Worm (Caenorhabditis elegans) whole organism, L1 larva: ENCODE data around the gene cpt-5.
A peak's percentile ranks its signal among the peaks of the same experiment; 100 is the strongest.

Experiments used
- C16A3.4 ChIP-seq: fragments of 150-350 bp; optimal IDR thresholded peaks from 2 replicates; lab custom pipeline; 2014; ENCODE audit warnings: missing biosample characterization, missing genetic modification characterization
- F16B12.6 ChIP-seq: fragments of 150-350 bp; optimal IDR thresholded peaks from 2 replicates; lab custom pipeline; 2014; ENCODE audit warnings: missing biosample characterization, missing genetic modification characterization
- Y116A8C.19 ChIP-seq: sonication (generic microtip); optimal IDR thresholded peaks from 2 replicates; lab custom pipeline; 2016; ENCODE audit warnings: missing compliant biosample characterization, missing genetic modification characterization, borderline replicate concordance
- aha-1 ChIP-seq: fragments of 150-350 bp; optimal IDR thresholded peaks from 2 replicates; lab custom pipeline; 2014; ENCODE audit warnings: missing biosample characterization, missing genetic modification characterization
- aly-2 ChIP-seq: fragments of 150-350 bp; optimal IDR thresholded peaks from 2 replicates; lab custom pipeline; 2014; ENCODE audit warnings: missing biosample characterization, missing genetic modification characterization
- ceh-63 ChIP-seq: fragments of 200-800 bp; sonication (Bioruptor generic); optimal IDR thresholded peaks from 2 replicates; lab custom pipeline; 2018; ENCODE audit warnings: mild to moderate bottlenecking, missing genetic modification characterization, missing compliant biosample characterization
- ceh-88 ChIP-seq: fragments of 200-800 bp; sonication (Bioruptor generic); IDR thresholded peaks from 2 replicates; pipeline ENCODE4 v1.3.6; 2022; ENCODE audit warnings: missing genetic modification characterization, missing compliant biosample characterization
- ceh-90 ChIP-seq: sonication (generic microtip); optimal IDR thresholded peaks from 2 replicates; lab custom pipeline; 2016; ENCODE audit warnings: missing genetic modification characterization, missing compliant biosample characterization
- ces-1 ChIP-seq: fragments of 150-350 bp; optimal IDR thresholded peaks from 2 replicates; lab custom pipeline; 2014; ENCODE audit warnings: missing biosample characterization, missing genetic modification reagents, missing genetic modification characterization
- efl-1 ChIP-seq, 4 experiments: fragments of 150-350 bp; optimal IDR thresholded peaks in 3 of 4; peaks in 1 of 4; 1 replicate in 1 of 4; 2 replicates in 3 of 4; lab custom pipeline; 2014; ENCODE audit warnings: missing biosample characterization in 2 of 4, missing genetic modification characterization in 2 of 4, missing genetic modification reagents in 2 of 4
- egl-13 ChIP-seq: sonication (generic microtip); optimal IDR thresholded peaks from 2 replicates; lab custom pipeline; 2016; ENCODE audit warnings: missing genotype, missing genetic modification reagents, missing genetic modification characterization, missing compliant biosample characterization
- elt-2 ChIP-seq: sonication (generic microtip); optimal IDR thresholded peaks from 2 replicates; lab custom pipeline; 2016; ENCODE audit warnings: missing genetic modification characterization, mild to moderate bottlenecking, inconsistent platforms, missing compliant biosample characterization, missing genetic modification reagents
- ets-5 ChIP-seq: fragments of 200-800 bp; sonication (Bioruptor generic); IDR thresholded peaks from 2 replicates; pipeline ENCODE4 v1.3.6; 2022; ENCODE audit warnings: missing genetic modification characterization, missing compliant biosample characterization
- fkh-8 ChIP-seq: sonication (generic microtip); optimal IDR thresholded peaks from 2 replicates; lab custom pipeline; 2016; ENCODE audit warnings: mild to moderate bottlenecking, missing genetic modification characterization, missing compliant biosample characterization
- fos-1 ChIP-seq: fragments of 150-350 bp; optimal IDR thresholded peaks from 2 replicates; lab custom pipeline; 2014; ENCODE audit warnings: missing biosample characterization, missing genetic modification characterization
- grh-1 ChIP-seq: fragments of 200-800 bp; sonication (Bioruptor generic); IDR thresholded peaks from 2 replicates; pipeline ENCODE4 v1.3.6; 2022; ENCODE audit warnings: missing genetic modification reagents, missing genetic modification characterization, missing compliant biosample characterization
- hlh-4 ChIP-seq: sonication (generic microtip); optimal IDR thresholded peaks from 2 replicates; lab custom pipeline; 2016; ENCODE audit warnings: mild to moderate bottlenecking, missing genetic modification characterization, missing compliant biosample characterization
- hpl-2 ChIP-seq: fragments of 150-350 bp; optimal IDR thresholded peaks from 2 replicates; lab custom pipeline; 2014; ENCODE audit warnings: missing biosample characterization, missing genetic modification reagents, missing genetic modification characterization
- irx-1 ChIP-seq: sonication (generic microtip); optimal IDR thresholded peaks from 2 replicates; lab custom pipeline; 2016; ENCODE audit warnings: missing genetic modification characterization, missing compliant biosample characterization
- lin-14 ChIP-seq: fragments of 200-800 bp; sonication (Bioruptor generic); optimal IDR thresholded peaks from 2 replicates; lab custom pipeline; 2018; ENCODE audit warnings: mild to moderate bottlenecking, missing genetic modification characterization, moderate library complexity, missing compliant biosample characterization
- lin-39 ChIP-seq: fragments of 150-350 bp; optimal IDR thresholded peaks from 2 replicates; lab custom pipeline; 2014; ENCODE audit warnings: missing biosample characterization, missing genetic modification reagents, missing genetic modification characterization
- mdl-1 ChIP-seq, 2 experiments: fragments of 150-350 bp; optimal IDR thresholded peaks; 2 replicates each; lab custom pipeline; 2014 to 2017; ENCODE audit warnings: missing biosample characterization in 2 of 2, missing genetic modification characterization in 2 of 2, inconsistent platforms in 1 of 2
- mef-2 ChIP-seq: fragments of 150-350 bp; optimal IDR thresholded peaks from 2 replicates; lab custom pipeline; 2014; ENCODE audit warnings: missing biosample characterization, missing genetic modification characterization
- nhr-19 ChIP-seq: fragments of 200-800 bp; sonication (Bioruptor generic); conservative IDR thresholded peaks from 2 replicates; pipeline ENCODE4 v1.3.6; 2022; ENCODE audit warnings: missing genetic modification characterization, missing compliant biosample characterization
- nhr-20 ChIP-seq: sonication (generic microtip); optimal IDR thresholded peaks from 2 replicates; lab custom pipeline; 2016; ENCODE audit warnings: mild to moderate bottlenecking, missing genetic modification characterization, missing compliant biosample characterization
- nhr-77 ChIP-seq: fragments of 150-350 bp; optimal IDR thresholded peaks from 2 replicates; lab custom pipeline; 2014; ENCODE audit warnings: missing biosample characterization, missing genetic modification characterization
- nhr-84 ChIP-seq: sonication (generic microtip); optimal IDR thresholded peaks from 2 replicates; lab custom pipeline; 2017; ENCODE audit warnings: missing biosample characterization, missing genetic modification characterization
- nhr-85 ChIP-seq: sonication (generic microtip); peaks from one replicate; lab custom pipeline; 2016; ENCODE audit warnings: missing genetic modification characterization, inconsistent platforms, missing compliant biosample characterization
- pag-3 ChIP-seq: sonication (generic microtip); optimal IDR thresholded peaks from 2 replicates; lab custom pipeline; 2017; ENCODE audit warnings: missing genetic modification characterization, mild to moderate bottlenecking, missing compliant biosample characterization, antibody characterized with exemption, borderline replicate concordance; ENCODE audit not compliant: insufficient read depth
- pax-3 ChIP-seq: fragments of 200-800 bp; sonication (Bioruptor generic); optimal IDR thresholded peaks from 2 replicates; lab custom pipeline; 2018; ENCODE audit warnings: mild to moderate bottlenecking, missing genetic modification characterization, moderate library complexity, missing compliant biosample characterization
- snpc-4 ChIP-seq: fragments of 150-350 bp; optimal IDR thresholded peaks from 2 replicates; lab custom pipeline; 2014; ENCODE audit warnings: missing biosample characterization, missing genetic modification characterization
- sox-4 ChIP-seq: sonication (generic microtip); optimal IDR thresholded peaks from 2 replicates; lab custom pipeline; 2016; ENCODE audit warnings: missing genetic modification characterization, missing compliant biosample characterization
- sptf-1 ChIP-seq: fragments of 150-350 bp; optimal IDR thresholded peaks from 2 replicates; lab custom pipeline; 2014; ENCODE audit warnings: missing biosample characterization, missing genetic modification characterization
- swsn-7 ChIP-seq: sonication (generic microtip); optimal IDR thresholded peaks from 2 replicates; lab custom pipeline; 2016; ENCODE audit warnings: missing genetic modification characterization, missing compliant biosample characterization
- tbx-2 ChIP-seq: sonication (generic microtip); optimal IDR thresholded peaks from 2 replicates; lab custom pipeline; 2016; ENCODE audit warnings: missing genetic modification characterization, missing compliant biosample characterization
- unc-130 ChIP-seq: fragments of 150-350 bp; optimal IDR thresholded peaks from 2 replicates; lab custom pipeline; 2017; ENCODE audit warnings: missing biosample characterization, missing genetic modification characterization, inconsistent platforms
- unc-86 ChIP-seq: sonication (generic microtip); optimal IDR thresholded peaks from 2 replicates; lab custom pipeline; 2016; ENCODE audit warnings: missing genetic modification characterization, missing compliant biosample characterization
- unc-98 ChIP-seq: fragments of 200-800 bp; sonication (Bioruptor generic); IDR thresholded peaks from 2 replicates; pipeline ENCODE4 v1.3.6; 2022; ENCODE audit warnings: missing genetic modification characterization, missing compliant biosample characterization
- zip-4 ChIP-seq: fragments of 200-800 bp; sonication (Bioruptor generic); optimal IDR thresholded peaks from 2 replicates; lab custom pipeline; 2018; ENCODE audit warnings: mild to moderate bottlenecking, missing genetic modification characterization, moderate library complexity, missing compliant biosample characterization
- ztf-11 ChIP-seq, 2 experiments: sonication (generic microtip); optimal IDR thresholded peaks; 2 replicates each; lab custom pipeline; 2016 to 2017; ENCODE audit warnings: missing genetic modification characterization in 2 of 2, missing biosample characterization in 1 of 2, missing compliant biosample characterization in 1 of 2

Gene cpt-5

ce11 chrV:13850170-13850569 lies 22.8 kb upstream of the cpt-5 start, which contains the start of gene hpx-2:
Gene hpx-2, plus strand, starts transcription at chrV:13850470.
- no peak for TF ChIP-seq efl-1 (optimal IDR thresholded peaks at IDR 0.05; lab: Kevin White, UChicago)
- no peak for TF ChIP-seq efl-1 (GFP tag; optimal IDR thresholded peaks at IDR 0.05 in 1 of 2; lab: Kevin White, UChicago)
- TF ChIP-seq tbx-2, result no peak
- TF ChIP-seq snpc-4 (tag; lab: Kevin White, UChicago), result no peak
- TF ChIP-seq zip-4 (GFP tag; lab: Kevin White, UChicago), result no peak
- no peak for TF ChIP-seq swsn-7 (tag; lab: Kevin White, UChicago)
- no peak for TF ChIP-seq nhr-84 (tag; lab: Kevin White, UChicago)
- no peak for TF ChIP-seq unc-130
- no peak for TF ChIP-seq lin-14
- no peak for TF ChIP-seq fkh-8 (tag; lab: Kevin White, UChicago)
- no peak for TF ChIP-seq C16A3.4 (tag; lab: Kevin White, UChicago)
- TF ChIP-seq fos-1, result no peak
- TF ChIP-seq ceh-90 (tag; lab: Kevin White, UChicago), result no peak
- TF ChIP-seq F16B12.6 (tag; lab: Kevin White, UChicago), result no peak
- TF ChIP-seq mef-2, result no peak

ce11 chrV:13854306-13854705 lies 18.7 kb upstream of the cpt-5 start, which contains the start of gene ttr-21:
Gene ttr-21, minus strand, starts transcription at chrV:13854405.
- peak; percentile 9 for TF ChIP-seq nhr-20 (tag; lab: Kevin White, UChicago)
- no peak for TF ChIP-seq lin-14

ce11 chrV:13856376-13856775 lies 16.6 kb upstream of the cpt-5 start, which contains the start of gene srx-134:
Gene srx-134, minus strand, starts transcription at chrV:13856476.
- TF ChIP-seq mdl-1 (tag; optimal IDR thresholded peaks at IDR 0.05; lab: Kevin White, UChicago) (no peak), tbx-2 (no peak), elt-2 (tag; lab: Kevin White, UChicago) (no peak), ceh-88 (GFP tag; lab: Robert Waterston, UW) (no peak), aha-1 (no peak), unc-86 (no peak), fos-1 (no peak), nhr-20 (tag; lab: Kevin White, UChicago) (no peak), lin-14 (no peak), unc-98 (no peak), ces-1 (GFP tag; lab: Kevin White, UChicago) (no peak), fkh-8 (tag; lab: Kevin White, UChicago) (no peak), egl-13 (tag; lab: Kevin White, UChicago) (no peak), pax-3 (tag; lab: Kevin White, UChicago) (no peak), nhr-77 (tag; lab: Kevin White, UChicago) (no peak), pag-3 (no peak), lin-39 (tag; lab: Kevin White, UChicago) (no peak)

DNA sequence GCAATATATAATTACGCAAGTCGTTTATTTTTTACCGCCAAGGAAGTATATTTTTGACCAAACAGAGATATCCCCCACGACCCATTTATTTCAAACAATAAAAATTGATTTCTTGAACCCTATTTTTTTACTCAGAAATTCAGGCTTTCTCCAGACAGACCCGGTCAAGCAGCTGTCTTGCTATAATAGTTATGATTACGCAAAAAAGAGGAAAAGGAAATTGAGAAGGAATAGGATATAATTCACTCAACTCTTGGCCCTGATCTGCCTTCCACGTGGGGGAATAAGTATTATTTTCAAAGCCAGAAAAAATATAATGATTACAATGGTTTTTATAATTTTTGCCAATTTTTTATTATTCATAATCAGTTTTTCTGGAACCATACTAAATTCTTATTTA lies 15.9 kb upstream of the cpt-5 start, which contains the start of gene srx-136:
Gene srx-136, plus strand, starts transcription at position 301 of the 400 bp plus-strand sequence.
- TF ChIP-seq aly-2 (tag; lab: Kevin White, UChicago) (no peak), sox-4 (tag; lab: Kevin White, UChicago) (no peak), nhr-19 (GFP tag; lab: Robert Waterston, UW) (no peak), nhr-85 (tag; lab: Kevin White, UChicago) (no peak), elt-2 (tag; lab: Kevin White, UChicago) (no peak), hpl-2 (GFP tag; lab: Kevin White, UChicago) (no peak), ces-1 (GFP tag; lab: Kevin White, UChicago) (no peak), swsn-7 (tag; lab: Kevin White, UChicago) (no peak)

DNA sequence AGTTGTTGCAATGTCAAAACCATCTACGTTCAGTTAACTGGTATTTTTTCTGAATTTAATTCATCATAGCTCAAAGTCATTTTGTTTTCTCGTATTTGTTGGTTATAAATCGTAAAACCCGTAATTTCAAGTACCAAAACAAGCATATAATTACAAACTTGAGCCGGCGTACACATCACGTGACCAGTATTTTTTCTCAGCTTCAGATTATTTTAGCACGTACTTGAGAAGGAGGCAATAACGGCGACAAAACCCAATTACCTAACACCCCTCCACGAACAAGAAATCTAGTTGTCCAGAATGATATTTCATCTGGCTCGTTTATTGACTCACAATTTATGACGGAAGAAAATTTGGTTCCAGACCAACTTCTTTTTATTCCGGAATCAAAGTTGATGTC lies 14.1 kb upstream of the cpt-5 start, which contains the start of gene srx-135:
Gene srx-135, plus strand, starts transcription at position 301 of the 400 bp plus-strand sequence.
- TF ChIP-seq mef-2 (no peak), ceh-63 (GFP tag; lab: Kevin White, UChicago) (no peak), hlh-4 (tag; lab: Kevin White, UChicago) (no peak), ets-5 (GFP tag; lab: Robert Waterston, UW) (no peak), sptf-1 (tag; lab: Kevin White, UChicago) (no peak), Y116A8C.19 (tag; lab: Kevin White, UChicago) (no peak), ztf-11 (tag; optimal IDR thresholded peaks at IDR 0.05; lab: Kevin White, UChicago) (no peak), lin-14 (no peak), nhr-20 (tag; lab: Kevin White, UChicago) (no peak), grh-1 (GFP tag; lab: Robert Waterston, UW) (no peak), irx-1 (tag; lab: Kevin White, UChicago) (no peak)
